Worm (Caenorhabditis elegans) whole organism, mixed stage, embryonic: Measurements from ENCODE around the gene W04E12.9.

Experiments used
- ceh-83 ChIP-seq: fragments of 200-800 bp; sonication (Bioruptor generic); optimal IDR thresholded peaks from 2 replicates; lab custom pipeline; 2018; ENCODE audit warnings: mild to moderate bottlenecking, missing genetic modification characterization, missing compliant biosample characterization
- ces-1 ChIP-seq: fragments of 150-350 bp; optimal IDR thresholded peaks from 2 replicates; lab custom pipeline; 2014; ENCODE audit warnings: missing biosample characterization, missing genetic modification reagents, missing genetic modification characterization
- elt-1 ChIP-seq: sonication (generic microtip); optimal IDR thresholded peaks from 2 replicates; lab custom pipeline; 2017; ENCODE audit warnings: missing genetic modification characterization, mild to moderate bottlenecking, missing compliant biosample characterization, antibody characterized with exemption, moderate library complexity, borderline replicate concordance; ENCODE audit not compliant: insufficient read depth
- elt-3 ChIP-seq: fragments of 150-350 bp; optimal IDR thresholded peaks from 2 replicates; lab custom pipeline; 2014; ENCODE audit warnings: missing biosample characterization, missing genetic modification characterization
- flh-1 ChIP-seq: fragments of 200-800 bp; sonication (Bioruptor generic); optimal IDR thresholded peaks from 2 replicates; lab custom pipeline; 2018; ENCODE audit warnings: mild to moderate bottlenecking, missing genetic modification characterization, moderate library complexity, missing compliant biosample characterization
- hlh-1 ChIP-seq: fragments of 150-350 bp; optimal IDR thresholded peaks from 2 replicates; lab custom pipeline; 2014; ENCODE audit warnings: missing biosample characterization, missing genetic modification reagents, missing genetic modification characterization
- lsy-2 ChIP-seq: fragments of 150-350 bp; optimal IDR thresholded peaks from 2 replicates; lab custom pipeline; 2014; ENCODE audit warnings: missing biosample characterization, missing genetic modification characterization
- mls-2 ChIP-seq: sonication (generic microtip); optimal IDR thresholded peaks from 2 replicates; lab custom pipeline; 2016; ENCODE audit warnings: mild to moderate bottlenecking, missing genetic modification characterization, moderate library complexity, missing compliant biosample characterization
- nhr-12 ChIP-seq: fragments of 150-350 bp; optimal IDR thresholded peaks from 2 replicates; lab custom pipeline; 2014; ENCODE audit warnings: missing biosample characterization, missing genetic modification characterization
- nhr-237 ChIP-seq: fragments of 150-350 bp; optimal IDR thresholded peaks from 2 replicates; lab custom pipeline; 2014; ENCODE audit warnings: missing biosample characterization, missing genetic modification characterization
- nhr-76 ChIP-seq: sonication (generic microtip); optimal IDR thresholded peaks from 2 replicates; lab custom pipeline; 2017; ENCODE audit warnings: missing biosample characterization, missing genetic modification characterization
- snpc-4 ChIP-seq: fragments of 150-350 bp; optimal IDR thresholded peaks from 2 replicates; lab custom pipeline; 2014; ENCODE audit warnings: missing biosample characterization, missing genetic modification characterization
- unc-39 ChIP-seq: fragments of 150-350 bp; optimal IDR thresholded peaks from 2 replicates; lab custom pipeline; 2014; ENCODE audit warnings: missing biosample characterization, missing genetic modification characterization
- ztf-11 ChIP-seq: fragments of 150-350 bp; optimal IDR thresholded peaks from 2 replicates; lab custom pipeline; 2014; ENCODE audit warnings: missing biosample characterization, missing genetic modification characterization

DNA sequence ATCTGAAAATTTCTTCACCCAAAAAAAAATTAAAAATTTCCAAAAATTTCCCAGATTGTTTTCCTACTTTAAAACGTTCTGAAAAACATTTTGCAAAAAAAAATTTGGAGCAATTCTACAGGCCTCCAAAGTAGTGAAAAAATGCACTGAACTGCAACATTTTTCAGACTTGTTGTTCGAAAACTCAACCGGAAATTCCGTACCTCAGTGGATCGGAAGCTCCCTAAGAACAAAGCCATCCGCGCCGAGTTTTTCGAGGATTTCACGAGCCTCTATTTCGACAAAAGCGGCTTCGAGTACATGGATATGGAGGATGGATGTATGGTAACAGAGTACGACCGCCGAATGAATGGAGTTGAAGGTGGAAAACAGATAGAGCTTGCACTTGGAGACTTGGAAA lies 18.2 kb upstream of the W04E12.9 start, which contains the start of gene fbxa-131:
- no peak for TF ChIP-seq snpc-4 (tag; lab: Kevin White, UChicago)
- no peak for TF ChIP-seq lsy-2 (tag; lab: Kevin White, UChicago)
- TF ChIP-seq ztf-11 (tag; lab: Kevin White, UChicago) = no peak
- no peak for TF ChIP-seq mls-2 (tag; lab: Kevin White, UChicago)
- TF ChIP-seq nhr-12 (tag; lab: Kevin White, UChicago) = no peak
- no peak for TF ChIP-seq nhr-76 (tag; lab: Kevin White, UChicago)
- TF ChIP-seq hlh-1 = no peak
- TF ChIP-seq elt-1 = no peak
- no peak for TF ChIP-seq ces-1 (GFP tag; lab: Kevin White, UChicago)
- no peak for TF ChIP-seq ceh-83 (GFP tag; lab: Kevin White, UChicago)
- TF ChIP-seq elt-3 (tag; lab: Kevin White, UChicago) = no peak
- TF ChIP-seq flh-1 (GFP tag; lab: Kevin White, UChicago) = no peak
- TF ChIP-seq unc-39 (tag; lab: Kevin White, UChicago) = no peak
- TF ChIP-seq nhr-237 (tag; lab: Kevin White, UChicago) = no peak
